Worm (Caenorhabditis elegans): ENCODE data around the gene Y116A8C.37.
"Not testable (repeated sequence)": the region's sequence is repeated elsewhere in the genome, so short reads cannot be mapped to it uniquely, and the experiment has no call there.

DNA sequence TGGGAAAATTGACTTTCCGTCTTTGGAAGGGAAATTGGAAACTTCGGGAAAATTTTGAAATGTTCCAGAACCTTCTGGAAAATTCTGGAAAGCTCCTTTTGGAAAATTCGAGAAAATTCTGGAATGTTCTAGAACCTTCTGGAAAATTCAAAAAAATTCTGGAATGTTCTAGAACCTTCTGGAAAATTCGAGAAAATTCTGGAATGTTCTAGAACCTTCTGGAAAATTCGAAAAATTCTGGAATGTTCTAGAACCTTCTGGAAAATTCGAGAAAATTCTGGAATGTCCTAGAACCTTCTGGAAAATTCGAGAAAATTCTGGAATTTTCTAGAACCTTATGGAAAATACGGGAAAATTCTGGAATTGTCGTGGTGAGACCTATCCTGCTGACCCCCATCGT is 24.7 kb upstream of the Y116A8C.37 start:
- not testable (repeated sequence) for TF ChIP-seq flt-1 (GFP tag; IDR thresholded peaks at IDR 0.05); tra-4 (tag; optimal IDR thresholded peaks at IDR 0.05); sea-1 (GFP tag; conservative IDR thresholded peaks at IDR 0.05); tbx-11 (GFP tag; IDR thresholded peaks at IDR 0.05); ama-1 (optimal IDR thresholded peaks at IDR 0.05); hnd-1 (tag; optimal IDR thresholded peaks at IDR 0.05); tbx-37 (GFP tag; conservative IDR thresholded peaks at IDR 0.05)
